Fruit fly (Drosophila melanogaster) whole organism, embryonic: ENCODE results near the gene Cypl.

Experiments used
- Blimp-1 ChIP-seq: fragments of 200-800 bp; sonication (Bioruptor generic); optimal IDR thresholded peaks from 3 replicates; lab custom pipeline; 2018; ENCODE audit warnings: missing biosample characterization, missing genetic modification characterization, mild to moderate bottlenecking, moderate library complexity, missing genetic modification reagents
- CG10462 ChIP-seq: fragments of 200-800 bp; sonication (Bioruptor generic); optimal IDR thresholded peaks from 2 replicates; lab custom pipeline; 2016; ENCODE audit warnings: missing biosample characterization, missing genetic modification characterization
- CG11398 ChIP-seq: fragments of 200-800 bp; sonication (Bioruptor generic); optimal IDR thresholded peaks from 2 replicates; lab custom pipeline; 2016; ENCODE audit warnings: missing biosample characterization, missing genetic modification characterization
- CG13894 ChIP-seq: fragments of 200-800 bp; sonication (Bioruptor generic); optimal IDR thresholded peaks from 3 replicates; lab custom pipeline; 2018; ENCODE audit warnings: missing biosample characterization, mild to moderate bottlenecking, missing genetic modification characterization, moderate library complexity
- CG15073 ChIP-seq: fragments of 200-800 bp; sonication (Bioruptor generic); optimal IDR thresholded peaks from 2 replicates; lab custom pipeline; 2016; ENCODE audit warnings: missing biosample characterization, missing genetic modification characterization
- CG16813 ChIP-seq: fragments of 200-800 bp; sonication (Bioruptor generic); IDR thresholded peaks from 3 replicates; pipeline ENCODE4 v1.3.6; 2022; ENCODE audit warnings: missing biosample characterization, missing genetic modification characterization; ENCODE audit not compliant: partially characterized antibody
- CG18011 ChIP-seq: fragments of 200-800 bp; sonication (Bioruptor generic); optimal IDR thresholded peaks from 2 replicates; lab custom pipeline; 2017; ENCODE audit warnings: missing biosample characterization, missing genetic modification characterization, mild to moderate bottlenecking, moderate library complexity, missing genotype
- CG18262 ChIP-seq: fragments of 200-800 bp; optimal IDR thresholded peaks from 3 replicates; lab custom pipeline; 2019; ENCODE audit warnings: missing biosample characterization, mild to moderate bottlenecking, missing genetic modification characterization, moderate library complexity
- CG2129 ChIP-seq: fragments of 200-800 bp; sonication (Bioruptor generic); IDR thresholded peaks from 2 replicates; pipeline ENCODE4 v1.3.6; 2022; ENCODE audit warnings: missing biosample characterization, missing genetic modification characterization; ENCODE audit not compliant: partially characterized antibody
- CG30403 ChIP-seq: fragments of 200-800 bp; sonication (Bioruptor generic); optimal IDR thresholded peaks from 3 replicates; lab custom pipeline; 2016; ENCODE audit warnings: missing biosample characterization, missing genetic modification characterization
- CG31224 ChIP-seq: fragments of 200-800 bp; sonication (Bioruptor generic); IDR thresholded peaks from 2 replicates; pipeline ENCODE4 v1.3.6; 2022; ENCODE audit warnings: missing biosample characterization, missing genetic modification characterization
- CG3726 ChIP-seq: fragments of 200-800 bp; sonication (Bioruptor generic); IDR thresholded peaks from 3 replicates; pipeline ENCODE4, ENCODE4 v1.3.6; 2022; ENCODE audit warnings: missing biosample characterization, missing genetic modification characterization
- CG42726 ChIP-seq: fragments of 200-800 bp; sonication (Bioruptor generic); IDR thresholded peaks from 2 replicates; pipeline ENCODE4 v1.3.6; 2022; ENCODE audit warnings: missing biosample characterization, missing genetic modification characterization; ENCODE audit not compliant: partially characterized antibody
- CG6272 ChIP-seq: fragments of 200-800 bp; sonication (Bioruptor generic); IDR thresholded peaks from 2 replicates; pipeline ENCODE4 v1.3.6; 2022; ENCODE audit warnings: missing biosample characterization, missing genetic modification characterization
- CG7987 ChIP-seq: fragments of 200-800 bp; sonication (Bioruptor generic); optimal IDR thresholded peaks from 2 replicates; lab custom pipeline; 2018; ENCODE audit warnings: missing biosample characterization, mild to moderate bottlenecking, missing genetic modification characterization, moderate library complexity
- CG8478 ChIP-seq: fragments of >200 bp; optimal IDR thresholded peaks from 2 replicates; lab custom pipeline; 2018
- CG8765 ChIP-seq: fragments of 200-800 bp; sonication (Bioruptor generic); IDR thresholded peaks from 2 replicates; pipeline ENCODE4 v1.3.6; 2022; ENCODE audit warnings: missing biosample characterization, missing genetic modification characterization
- CTCF ChIP-seq: fragments of 200-800 bp; sonication (Bioruptor generic); optimal IDR thresholded peaks from 2 replicates; lab custom pipeline; 2017; ENCODE audit warnings: missing biosample characterization, mild to moderate bottlenecking, missing genetic modification characterization, moderate library complexity
- Chrac-16 ChIP-seq: fragments of 200-800 bp; sonication (Bioruptor generic); optimal IDR thresholded peaks from 3 replicates; lab custom pipeline; 2016; ENCODE audit warnings: missing biosample characterization, missing genetic modification characterization
- CkIIα-i1 ChIP-seq: fragments of 200-800 bp; sonication (Bioruptor generic); IDR thresholded peaks from 2 replicates; pipeline ENCODE4 v1.3.6; 2022; ENCODE audit warnings: missing biosample characterization, missing genetic modification characterization
- D ChIP-seq, 2 experiments: fragments of 200-800 bp in 1 of 2; fragments of >200 bp in 1 of 2; sonication (Bioruptor generic) in 1 of 2; optimal IDR thresholded peaks; 2 replicates in 1 of 2; 3 replicates in 1 of 2; lab custom pipeline; 2017; ENCODE audit warnings: mild to moderate bottlenecking in 1 of 2, missing biosample characterization in 1 of 2, missing genetic modification characterization in 1 of 2, missing genetic modification reagents in 1 of 2
- Drgx ChIP-seq: fragments of 200-800 bp; sonication (Bioruptor generic); IDR thresholded peaks from 2 replicates; pipeline ENCODE4 v1.3.6; 2022; ENCODE audit warnings: missing biosample characterization, missing genetic modification characterization
- Hey ChIP-seq: fragments of 200-800 bp; sonication (Bioruptor generic); optimal IDR thresholded peaks from 3 replicates; lab custom pipeline; 2018; ENCODE audit warnings: missing biosample characterization, mild to moderate bottlenecking, missing genetic modification characterization
- HmgD ChIP-seq: fragments of 200-800 bp; sonication (Bioruptor generic); optimal IDR thresholded peaks from 3 replicates; lab custom pipeline; 2016; ENCODE audit warnings: missing biosample characterization, missing genetic modification characterization
- Hmr ChIP-seq: fragments of 200-800 bp; sonication (Bioruptor generic); optimal IDR thresholded peaks from 3 replicates; lab custom pipeline; 2017; ENCODE audit warnings: mild to moderate bottlenecking, missing biosample characterization, missing genetic modification reagents, missing genetic modification characterization
- Neu2 ChIP-seq: fragments of 200-800 bp; sonication (Bioruptor generic); optimal IDR thresholded peaks from 3 replicates; lab custom pipeline; 2016; ENCODE audit warnings: missing biosample characterization, missing genetic modification characterization, borderline replicate concordance
- Oli ChIP-seq: fragments of 200-800 bp; sonication (Bioruptor generic); optimal IDR thresholded peaks from 2 replicates; lab custom pipeline; 2018; ENCODE audit warnings: missing biosample characterization, mild to moderate bottlenecking, missing genetic modification characterization, moderate library complexity
- Sry-β ChIP-seq: fragments of 200-800 bp; sonication (Bioruptor generic); optimal IDR thresholded peaks from 2 replicates; lab custom pipeline; 2018; ENCODE audit warnings: missing biosample characterization, mild to moderate bottlenecking, missing genetic modification characterization, moderate library complexity
- ase ChIP-seq: fragments of 200-800 bp; sonication (Bioruptor generic); IDR thresholded peaks from 3 replicates; pipeline ENCODE4 v1.3.6; 2022; ENCODE audit warnings: missing biosample characterization, missing genetic modification characterization
- bsh ChIP-seq, 2 experiments: fragments of 200-800 bp; sonication (Bioruptor generic); optimal IDR thresholded peaks; 2 replicates each; lab custom pipeline; 2017 to 2018; ENCODE audit warnings: mild to moderate bottlenecking in 2 of 2, missing biosample characterization in 2 of 2, missing genetic modification characterization in 2 of 2, moderate library complexity in 1 of 2
- chif ChIP-seq, 2 experiments: fragments of 200-800 bp; sonication (Bioruptor generic); optimal IDR thresholded peaks; 3 replicates each; lab custom pipeline; 2016; ENCODE audit warnings: missing biosample characterization in 2 of 2, missing genetic modification characterization in 2 of 2
- crc ChIP-seq: fragments of 200-800 bp; sonication (Bioruptor generic); optimal IDR thresholded peaks from 2 replicates; lab custom pipeline; 2016; ENCODE audit warnings: missing biosample characterization, missing genetic modification characterization
- fu2 ChIP-seq: fragments of 200-800 bp; sonication (Bioruptor generic); optimal IDR thresholded peaks from 2 replicates; lab custom pipeline; 2016; ENCODE audit warnings: missing biosample characterization, missing genetic modification characterization
- gsb ChIP-seq: fragments of 200-800 bp; sonication (Bioruptor generic); IDR thresholded peaks from 2 replicates; pipeline ENCODE4 v1.3.6; 2022; ENCODE audit warnings: missing biosample characterization, missing genetic modification characterization
- insv ChIP-seq, 2 experiments: fragments of 200-800 bp; sonication (Bioruptor generic); optimal IDR thresholded peaks; 3 replicates each; lab custom pipeline; 2016 to 2018; ENCODE audit warnings: missing biosample characterization in 2 of 2, missing genetic modification characterization in 2 of 2
- kah ChIP-seq: fragments of 200-800 bp; sonication (Bioruptor generic); optimal IDR thresholded peaks from 2 replicates; lab custom pipeline; 2018; ENCODE audit warnings: missing biosample characterization, mild to moderate bottlenecking, missing genetic modification characterization
- lmd ChIP-seq: fragments of 200-800 bp; sonication (Bioruptor generic); IDR thresholded peaks from 2 replicates; pipeline ENCODE4 v1.3.6; 2022; ENCODE audit warnings: missing biosample characterization, missing genetic modification characterization
- nau ChIP-seq: fragments of 200-800 bp; sonication (Bioruptor generic); optimal IDR thresholded peaks from 3 replicates; lab custom pipeline; 2017; ENCODE audit warnings: missing biosample characterization, mild to moderate bottlenecking, missing genetic modification characterization, missing genetic modification reagents
- nerfin-2 ChIP-seq: fragments of 200-800 bp; sonication (Bioruptor generic); IDR thresholded peaks from 2 replicates; pipeline ENCODE4 v1.3.6; 2022; ENCODE audit warnings: missing biosample characterization, missing genetic modification characterization; ENCODE audit not compliant: partially characterized antibody
- pita ChIP-seq: fragments of 200-800 bp; sonication (Bioruptor generic); optimal IDR thresholded peaks from 2 replicates; lab custom pipeline; 2017; ENCODE audit warnings: missing biosample characterization, mild to moderate bottlenecking, missing genetic modification characterization
- schlank ChIP-seq: fragments of 200-800 bp; sonication (Bioruptor generic); optimal IDR thresholded peaks from 2 replicates; lab custom pipeline; 2018; ENCODE audit warnings: missing biosample characterization, mild to moderate bottlenecking, missing genetic modification characterization
- sens ChIP-seq: fragments of 200-800 bp; sonication (Bioruptor generic); peaks from one replicate; lab custom pipeline; 2016; ENCODE audit warnings: missing biosample characterization, missing genetic modification characterization
- sens-2 ChIP-seq: fragments of 200-800 bp; sonication (Bioruptor generic); IDR thresholded peaks from 2 replicates; pipeline ENCODE4 v1.3.6; 2022; ENCODE audit warnings: missing biosample characterization, missing genetic modification characterization
- shn ChIP-seq: fragments of 200-800 bp; sonication (Bioruptor generic); optimal IDR thresholded peaks from 3 replicates; lab custom pipeline; 2016; ENCODE audit warnings: missing biosample characterization, missing genetic modification characterization
- slbo ChIP-seq: fragments of 200-800 bp; sonication (Bioruptor generic); IDR thresholded peaks from 2 replicates; pipeline ENCODE4 v1.3.6; 2022; ENCODE audit warnings: missing biosample characterization, missing genetic modification characterization
- tgo ChIP-seq: fragments of 200-800 bp; sonication (Bioruptor generic); IDR thresholded peaks from 3 replicates; pipeline ENCODE4 v1.3.6; 2022; ENCODE audit warnings: missing biosample characterization, missing genetic modification characterization
- tin ChIP-seq: fragments of 200-800 bp; sonication (Bioruptor generic); optimal IDR thresholded peaks from 3 replicates; lab custom pipeline; 2016; ENCODE audit warnings: missing biosample characterization, missing genetic modification characterization
- twi ChIP-seq: fragments of 200-800 bp; optimal IDR thresholded peaks from 2 replicates; lab custom pipeline; 2019; ENCODE audit warnings: missing biosample characterization, mild to moderate bottlenecking, missing genetic modification characterization, moderate library complexity
- vnd ChIP-seq: fragments of 200-800 bp; sonication (Bioruptor generic); IDR thresholded peaks from 3 replicates; pipeline ENCODE4 v1.3.6; 2022; ENCODE audit warnings: missing biosample characterization, missing genetic modification characterization; ENCODE audit not compliant: partially characterized antibody
- zfh2 ChIP-seq: fragments of 200-800 bp; sonication (Bioruptor generic); optimal IDR thresholded peaks from 2 replicates; lab custom pipeline; 2016; ENCODE audit warnings: missing biosample characterization, missing genetic modification characterization

Cypl gene

dm6 chr3L:540432-540973, 2.2 kb downstream of the Cypl start, which contains the start of the genes klar and BORCS6 (continued):
- TF ChIP-seq CG18011 (GFP tag; lab: Kevin White, UChicago) = peak; percentile 43
- no peak for TF ChIP-seq nau (GFP tag; lab: Kevin White, UChicago)
- no peak for TF ChIP-seq CG8765 (GFP tag; lab: Robert Waterston, UW)
- no peak for TF ChIP-seq CG8478 (lab: Kevin White, UChicago)
- peak; percentile 77 for TF ChIP-seq zfh2 (GFP tag; lab: Kevin White, UChicago)
- no peak for TF ChIP-seq CG15073 (GFP tag; lab: Kevin White, UChicago)
- peak; percentile 37 for TF ChIP-seq fu2 (GFP tag; lab: Kevin White, UChicago)
- peak; percentile 59 for TF ChIP-seq tin (GFP tag; lab: Kevin White, UChicago)
- TF ChIP-seq bsh (GFP tag; optimal IDR thresholded peaks at IDR 0.05; lab: Kevin White, UChicago) = peak in 1 of 2 experiments; percentile 26
- peak; percentile 95 for TF ChIP-seq vnd (GFP tag; lab: Robert Waterston, UW)
- peak; percentile 26 for TF ChIP-seq kah (GFP tag; lab: Kevin White, UChicago)
- TF ChIP-seq Chrac-16 = peak; percentile 51
- peak; percentile 98 for TF ChIP-seq CG16813 (GFP tag; lab: Robert Waterston, UW)
- TF ChIP-seq Hmr (GFP tag; lab: Kevin White, UChicago) = peak; percentile 78
- TF ChIP-seq Sry-β (GFP tag; lab: Kevin White, UChicago) = peak; percentile 8
- peak; percentile 36 for TF ChIP-seq Oli
- peak; percentile 37 for TF ChIP-seq twi (tag; lab: Kevin White, UChicago)
- peak; percentile 49 for TF ChIP-seq CG7987 (GFP tag; lab: Kevin White, UChicago)
- no peak for TF ChIP-seq pita (GFP tag; lab: Kevin White, UChicago)
- TF ChIP-seq CG11398 (GFP tag; lab: Kevin White, UChicago) = peak; percentile 44
- TF ChIP-seq tgo (GFP tag; lab: Robert Waterston, UW) = peak; percentile 41; the same call in 1 of the 3 replicates
- peak; percentile 97 for TF ChIP-seq sens (GFP tag; lab: Kevin White, UChicago)
- TF ChIP-seq ase = no peak
- TF ChIP-seq Blimp-1 (GFP tag; lab: Kevin White, UChicago) = peak; percentile 29
- no peak for TF ChIP-seq Drgx
- peak; percentile 8 for TF ChIP-seq Hey
- TF ChIP-seq CkIIα-i1 = no peak
- TF ChIP-seq CTCF (GFP tag; lab: Kevin White, UChicago) = peak; percentile 52
- peak; percentile 74 for TF ChIP-seq CG30403 (GFP tag; lab: Kevin White, UChicago)
- peak; percentile 23 for TF ChIP-seq crc (GFP tag; lab: Kevin White, UChicago)
- TF ChIP-seq sens-2 (GFP tag; lab: Robert Waterston, UW) = no peak
- TF ChIP-seq CG10462 (GFP tag; lab: Kevin White, UChicago) = no peak
- peak; percentile 74 for TF ChIP-seq CG13894
- no peak for TF ChIP-seq CG3726
- TF ChIP-seq CG42726 (GFP tag; lab: Robert Waterston, UW) = no peak; the same call in none of the 2 replicates
- TF ChIP-seq insv (GFP tag; optimal IDR thresholded peaks at IDR 0.05; lab: Kevin White, UChicago) = no peak
- peak; percentile 72 for TF ChIP-seq slbo (GFP tag; lab: Robert Waterston, UW)
- TF ChIP-seq nerfin-2 (GFP tag; lab: Robert Waterston, UW) = peak; percentile 92
- TF ChIP-seq D (optimal IDR thresholded peaks at IDR 0.05; lab: Kevin White, UChicago) = peak; percentile 85
- TF ChIP-seq D (GFP tag; optimal IDR thresholded peaks at IDR 0.05; lab: Kevin White, UChicago) = no peak
- no peak for TF ChIP-seq Neu2 (GFP tag; lab: Kevin White, UChicago)
- TF ChIP-seq CG31224 (GFP tag; lab: Robert Waterston, UW) = no peak
- peak; percentile 68 for TF ChIP-seq HmgD (GFP tag; lab: Kevin White, UChicago)
- TF ChIP-seq CG2129 (GFP tag; lab: Robert Waterston, UW) = peak; percentile 98
- TF ChIP-seq gsb = 0 out of 2 replicates have a peak, but pooled peaks have one; percentile 7
- TF ChIP-seq CG18262 (tag; lab: Kevin White, UChicago) = peak; percentile 27
- peak; percentile 34 for TF ChIP-seq schlank
- peak; percentile 73 for TF ChIP-seq shn (GFP tag; lab: Kevin White, UChicago)
- no peak for TF ChIP-seq CG6272
- peak; percentile 38 to 54 for TF ChIP-seq chif (GFP tag; optimal IDR thresholded peaks at IDR 0.05; lab: Kevin White, UChicago)
- no peak; the same call in 1 of the 2 replicates for TF ChIP-seq lmd (GFP tag; lab: Robert Waterston, UW)
